Fruit fly (Drosophila melanogaster) whole organism, wandering third instar larva: ENCODE data around the gene Alp9.
A peak's percentile ranks its signal among the peaks of the same experiment; 100 is the strongest.

Source experiments
- Abd-B ChIP-seq: fragments of >200 bp; optimal IDR thresholded peaks from 2 replicates; lab custom pipeline; 2017; ENCODE audit warnings: missing biosample characterization, missing genetic modification characterization
- CG32264 ChIP-seq: fragments of 200-800 bp; sonication (Bioruptor generic); optimal IDR thresholded peaks from 2 replicates; lab custom pipeline; 2016; ENCODE audit warnings: missing biosample characterization, missing genetic modification characterization
- CG9705 ChIP-seq: fragments of 200-800 bp; sonication (Bioruptor generic); optimal IDR thresholded peaks from 2 replicates; lab custom pipeline; 2018; ENCODE audit warnings: missing biosample characterization, mild to moderate bottlenecking, missing genetic modification characterization
- CrebA ChIP-seq: fragments of 200-800 bp; sonication (Bioruptor generic); optimal IDR thresholded peaks from 2 replicates; lab custom pipeline; 2016; ENCODE audit warnings: missing biosample characterization, mild to moderate bottlenecking, missing genetic modification characterization, borderline replicate concordance
- Dfd ChIP-seq: fragments of >200 bp; optimal IDR thresholded peaks from 2 replicates; lab custom pipeline; 2017; ENCODE audit warnings: missing biosample characterization, missing genetic modification characterization
- Dif ChIP-seq: fragments of 200-275, 200-300 bp; sonication (Bioruptor generic); optimal IDR thresholded peaks from 2 replicates; lab custom pipeline; 2018; ENCODE audit warnings: missing biosample characterization, missing genetic modification characterization; ENCODE audit not compliant: partially characterized antibody
- GATAd ChIP-seq: sonication (Bioruptor generic); optimal IDR thresholded peaks from 2 replicates; lab custom pipeline; 2016; ENCODE audit warnings: missing biosample characterization, missing genetic modification characterization
- HLH106 ChIP-seq: fragments of 200-800 bp; optimal IDR thresholded peaks from 3 replicates; lab custom pipeline; 2019; ENCODE audit warnings: missing biosample characterization, mild to moderate bottlenecking, missing genetic modification characterization, moderate library complexity
- Hnf4 ChIP-seq: fragments of 200-800 bp; sonication (Bioruptor generic); optimal IDR thresholded peaks from 2 replicates; lab custom pipeline; 2016; ENCODE audit warnings: missing biosample characterization, mild to moderate bottlenecking, missing genetic modification characterization
- Hr78 ChIP-seq: fragments of >200 bp; optimal IDR thresholded peaks from 2 replicates; lab custom pipeline; 2017; ENCODE audit warnings: missing biosample characterization, missing genetic modification characterization
- Hr83 ChIP-seq: fragments of 200-300 bp; sonication (Bioruptor generic); optimal IDR thresholded peaks from 2 replicates; lab custom pipeline; 2016; ENCODE audit warnings: missing biosample characterization, mild to moderate bottlenecking, missing genetic modification characterization, moderate library complexity; ENCODE audit not compliant: poor library complexity, severe bottlenecking
- Jra ChIP-seq: sonication (Bioruptor generic); optimal IDR thresholded peaks from 2 replicates; lab custom pipeline; 2016; ENCODE audit warnings: missing biosample characterization, missing genetic modification characterization
- N ChIP-seq: fragments of >200 bp; optimal IDR thresholded peaks from 2 replicates; lab custom pipeline; 2018; ENCODE audit warnings: missing biosample characterization, missing external identifiers, missing genetic modification characterization
- Rel ChIP-seq, 2 experiments: fragments of 200-800 bp; sonication (Bioruptor generic) in 1 of 2; optimal IDR thresholded peaks; 2 replicates in 1 of 2; 3 replicates in 1 of 2; lab custom pipeline; 2016 to 2019; ENCODE audit warnings: mild to moderate bottlenecking in 2 of 2, missing biosample characterization in 2 of 2, missing genetic modification characterization in 2 of 2, moderate library complexity in 1 of 2
- Sp1 ChIP-seq: fragments of 200-800 bp; sonication (Bioruptor generic); optimal IDR thresholded peaks from 3 replicates; lab custom pipeline; 2019; ENCODE audit warnings: missing biosample characterization, mild to moderate bottlenecking, missing genetic modification characterization, moderate library complexity
- Vsx2 ChIP-seq: fragments of 200-300, 225-300 bp; sonication (Bioruptor generic); optimal IDR thresholded peaks from 2 replicates; lab custom pipeline; 2018; ENCODE audit warnings: missing biosample characterization, missing genetic modification characterization; ENCODE audit not compliant: partially characterized antibody
- br ChIP-seq: fragments of 200-800 bp; sonication (Bioruptor generic); optimal IDR thresholded peaks from 2 replicates; lab custom pipeline; 2016; ENCODE audit warnings: missing biosample characterization, missing genetic modification characterization
- dl ChIP-seq, 2 experiments: fragments of 175-275, 200-275 bp in 1 of 2; fragments of 200-275 bp in 1 of 2; sonication (Bioruptor generic); optimal IDR thresholded peaks; lab custom pipeline; 2018; ENCODE audit warnings: mild to moderate bottlenecking in 2 of 2, missing biosample characterization in 2 of 2, missing genetic modification characterization in 2 of 2, moderate library complexity in 2 of 2; ENCODE audit not compliant: partially characterized antibody in 2 of 2, insufficient read depth in 1 of 2
- dsf ChIP-seq: sonication (Bioruptor generic); optimal IDR thresholded peaks from 2 replicates; lab custom pipeline; 2016; ENCODE audit warnings: missing biosample characterization, missing genetic modification characterization, borderline replicate concordance
- ey ChIP-seq: fragments of 200-800 bp; sonication (Bioruptor generic); optimal IDR thresholded peaks from 2 replicates; lab custom pipeline; 2016; ENCODE audit warnings: missing biosample characterization, missing genetic modification characterization
- foxo ChIP-seq, 2 experiments: fragments of 200-800 bp; sonication (Bioruptor generic); optimal IDR thresholded peaks; 2 replicates in 1 of 2; 3 replicates in 1 of 2; lab custom pipeline; 2016 to 2017; ENCODE audit warnings: missing biosample characterization in 2 of 2, missing genetic modification characterization in 2 of 2
- fru ChIP-seq: fragments of 200-800 bp; sonication (Bioruptor generic); optimal IDR thresholded peaks from 3 replicates; lab custom pipeline; 2016; ENCODE audit warnings: missing biosample characterization, mild to moderate bottlenecking, missing genetic modification characterization
- h ChIP-seq: fragments of 200-800 bp; sonication (Bioruptor generic); optimal IDR thresholded peaks from 3 replicates; lab custom pipeline; 2016; ENCODE audit warnings: missing biosample characterization, mild to moderate bottlenecking, missing genetic modification characterization
- lola ChIP-seq: fragments of >200 bp; optimal IDR thresholded peaks from 2 replicates; lab custom pipeline; 2017; ENCODE audit warnings: missing biosample characterization, missing genetic modification characterization
- pan ChIP-seq: fragments of >200 bp; optimal IDR thresholded peaks from 2 replicates; lab custom pipeline; 2017
- psq ChIP-seq: fragments of 200-800 bp; sonication (Bioruptor generic); optimal IDR thresholded peaks from 3 replicates; lab custom pipeline; 2017; ENCODE audit warnings: missing biosample characterization, mild to moderate bottlenecking, missing genetic modification characterization, moderate library complexity
- rgr ChIP-seq: fragments of 200-800 bp; sonication (Bioruptor generic); optimal IDR thresholded peaks from 3 replicates; lab custom pipeline; 2016; ENCODE audit warnings: missing biosample characterization, mild to moderate bottlenecking, missing genetic modification characterization
- sv ChIP-seq: fragments of 200-800 bp; sonication (Bioruptor generic); optimal IDR thresholded peaks from 3 replicates; lab custom pipeline; 2016; ENCODE audit warnings: missing biosample characterization, missing genetic modification characterization
- tai ChIP-seq: sonication (Bioruptor generic); optimal IDR thresholded peaks from 2 replicates; lab custom pipeline; 2016; ENCODE audit warnings: missing biosample characterization, missing genetic modification characterization
- usp ChIP-seq: fragments of >200 bp; optimal IDR thresholded peaks from 2 replicates; lab custom pipeline; 2017; ENCODE audit warnings: missing biosample characterization, missing genetic modification characterization
- woc ChIP-seq: sonication (Bioruptor generic); optimal IDR thresholded peaks from 2 replicates; lab custom pipeline; 2016; ENCODE audit warnings: missing biosample characterization, mild to moderate bottlenecking, missing genetic modification characterization

Alp9 gene

dm6 chr3L:5579762-5580161 is 15.6 kb upstream of the Alp9 start:
- TF ChIP-seq fru (peak; percentile 5), Hr83 (GFP tag; lab: Kevin White, UChicago) (no peak), h (no peak), dsf (GFP tag; lab: Kevin White, UChicago) (no peak), Abd-B (GFP tag; lab: Kevin White, UChicago) (no peak), Sp1 (GFP tag; lab: Kevin White, UChicago) (peak; percentile 20), Hr78 (GFP tag; lab: Kevin White, UChicago) (no peak)

dm6 chr3L:5580490-5581116 is 14.7 kb upstream of the Alp9 start:
- TF ChIP-seq psq (no peak), h (no peak), Dfd (GFP tag; lab: Kevin White, UChicago) (no peak), CrebA (GFP tag; lab: Kevin White, UChicago) (no peak), HLH106 (no peak), ey (GFP tag; lab: Kevin White, UChicago) (no peak), Dif (GFP tag; lab: Kevin White, UChicago) (no peak), Rel (GFP tag; optimal IDR thresholded peaks at IDR 0.05; lab: Kevin White, UChicago) (no peak), Rel (tag; optimal IDR thresholded peaks at IDR 0.05; lab: Kevin White, UChicago) (peak; percentile 82)

- TF ChIP-seq Sp1 (GFP tag; lab: Kevin White, UChicago) (no peak), foxo (GFP tag; optimal IDR thresholded peaks at IDR 0.05; lab: Kevin White, UChicago) (no peak), GATAd (GFP tag; lab: Kevin White, UChicago) (no peak), usp (GFP tag; lab: Kevin White, UChicago) (no peak), Vsx2 (GFP tag; lab: Kevin White, UChicago) (no peak), HLH106 (no peak), dsf (GFP tag; lab: Kevin White, UChicago) (no peak), rgr (GFP tag; lab: Kevin White, UChicago) (no peak), h (no peak), Jra (GFP tag; lab: Kevin White, UChicago) (no peak), tai (GFP tag; lab: Kevin White, UChicago) (no peak), woc (no peak), Hnf4 (GFP tag; lab: Kevin White, UChicago) (no peak), Hr78 (GFP tag; lab: Kevin White, UChicago) (no peak)
Observed at dm6 chr3L:5581542-5581941, 13.8 kb upstream of the Alp9 start.

- peak; percentile 77 for TF ChIP-seq rgr (GFP tag; lab: Kevin White, UChicago)
- TF ChIP-seq pan (lab: Kevin White, UChicago) = no peak
- TF ChIP-seq Hnf4 (GFP tag; lab: Kevin White, UChicago) = no peak
- peak; percentile 64 for TF ChIP-seq CG32264 (GFP tag; lab: Kevin White, UChicago)
- no peak for TF ChIP-seq Rel (GFP tag; optimal IDR thresholded peaks at IDR 0.05; lab: Kevin White, UChicago)
- no peak for TF ChIP-seq Rel (tag; optimal IDR thresholded peaks at IDR 0.05; lab: Kevin White, UChicago)
- TF ChIP-seq Dif (GFP tag; lab: Kevin White, UChicago) = no peak
- no peak for TF ChIP-seq dl (GFP tag; optimal IDR thresholded peaks at IDR 0.05; lab: Kevin White, UChicago; ENCODE audit: insufficient read depth in 1 of 2, partially characterized antibody in 2 of 2)
- TF ChIP-seq fru = peak; percentile 81
- TF ChIP-seq CrebA (GFP tag; lab: Kevin White, UChicago) = no peak
- TF ChIP-seq usp (GFP tag; lab: Kevin White, UChicago) = no peak
- peak; percentile 73 for TF ChIP-seq CG9705 (GFP tag; lab: Kevin White, UChicago)
- no peak for TF ChIP-seq br (GFP tag; lab: Kevin White, UChicago)
- peak; percentile 86 for TF ChIP-seq HLH106
- no peak for TF ChIP-seq tai (GFP tag; lab: Kevin White, UChicago)
- TF ChIP-seq GATAd (GFP tag; lab: Kevin White, UChicago) = peak; percentile 61
- TF ChIP-seq Hr83 (GFP tag; lab: Kevin White, UChicago) = peak; percentile 65
- peak; percentile 85 for TF ChIP-seq ey (GFP tag; lab: Kevin White, UChicago)
- peak in 1 of 2 experiments; percentile 7 for TF ChIP-seq foxo (GFP tag; optimal IDR thresholded peaks at IDR 0.05; lab: Kevin White, UChicago)
- no peak for TF ChIP-seq lola (GFP tag; lab: Kevin White, UChicago)
- TF ChIP-seq psq = peak; percentile 52
- no peak for TF ChIP-seq N
- peak; percentile 74 for TF ChIP-seq sv (GFP tag; lab: Kevin White, UChicago)
- TF ChIP-seq, all 38 proteins: peak for 11
Observed at dm6 chr3L:5583295-5583707, 12.0 kb upstream of the Alp9 start.
